Worm (Caenorhabditis elegans): ENCODE data around the gene spig-3.

Gene spig-3

DNA sequence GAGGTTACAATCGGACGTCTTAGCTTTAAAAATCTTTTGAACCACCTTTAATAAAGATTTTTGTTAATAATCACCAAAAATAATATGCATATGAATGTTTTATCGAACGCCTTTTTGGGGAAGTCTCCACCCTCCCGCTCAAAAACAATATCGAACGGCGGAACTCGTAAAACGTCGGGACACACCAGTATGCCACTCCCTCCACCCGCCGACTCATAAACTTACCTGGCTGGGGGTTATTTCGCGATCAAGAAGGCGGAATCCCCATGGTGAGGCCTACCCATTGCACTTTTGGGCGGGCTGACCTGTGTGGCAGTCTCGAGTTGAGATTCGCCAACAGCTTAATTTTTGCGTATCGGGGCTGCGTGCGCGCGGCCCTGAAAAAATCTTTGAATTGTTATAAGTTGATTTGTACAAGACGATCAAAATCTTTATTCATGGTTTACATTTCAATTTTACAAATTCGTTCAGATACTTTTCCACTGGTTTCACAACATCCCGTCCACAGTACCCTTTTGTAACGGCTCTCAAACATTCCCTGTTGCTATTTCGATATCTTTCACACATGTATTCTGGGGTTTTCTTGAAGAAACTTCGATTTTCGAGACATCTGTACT lies 32.0 kb downstream of the spig-3 start:
- TF ChIP-seq nhr-28 (tag; optimal IDR thresholded peaks at IDR 0.05) = no peak
- TF ChIP-seq snpc-4 (tag; optimal IDR thresholded peaks at IDR 0.05) = peak; percentile 1

DNA sequence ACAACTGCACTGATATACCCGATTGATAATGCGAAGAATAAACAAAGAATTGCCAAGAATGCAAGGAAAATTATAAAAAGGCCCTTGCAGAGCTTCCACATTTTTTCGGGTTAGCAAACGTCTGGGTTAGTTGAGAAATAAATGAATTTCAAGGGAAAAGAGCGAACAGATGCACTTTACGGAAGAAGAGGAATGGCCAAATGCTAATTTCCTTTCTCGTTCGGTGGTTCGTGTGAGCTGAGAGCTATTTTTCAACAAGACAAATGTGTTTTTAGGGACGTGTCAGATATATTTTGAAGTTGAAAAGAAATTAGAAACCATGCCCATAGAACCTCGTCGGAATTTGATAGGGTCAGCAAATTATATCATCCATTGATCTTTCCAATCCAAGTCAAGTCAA lies 38.6 kb downstream of the spig-3 start, which contains the start of gene F40G12.2:
TSS of gene F40G12.2 (minus strand) at position 101 of the 400 bp plus-strand sequence.
- TF ChIP-seq jun-1 (tag; optimal IDR thresholded peaks at IDR 0.05) (no peak), mdl-1 (tag; optimal IDR thresholded peaks at IDR 0.05) (no peak), aly-2 (tag; optimal IDR thresholded peaks at IDR 0.05) (no peak), snpc-4 (tag; optimal IDR thresholded peaks at IDR 0.05) (no peak), eor-1 (tag; optimal IDR thresholded peaks at IDR 0.05) (no peak), tbx-2 (tag; optimal IDR thresholded peaks at IDR 0.05) (no peak), nhr-76 (tag; optimal IDR thresholded peaks at IDR 0.05) (no peak), nhr-28 (tag; optimal IDR thresholded peaks at IDR 0.05) (no peak), sea-2 (GFP tag; optimal IDR thresholded peaks at IDR 0.05) (no peak), daf-12 (tag; optimal IDR thresholded peaks at IDR 0.05) (no peak), ceh-28 (tag; optimal IDR thresholded peaks at IDR 0.05) (no peak), pqm-1 (tag; optimal IDR thresholded peaks at IDR 0.05) (no peak), lin-39 (tag; optimal IDR thresholded peaks at IDR 0.05) (no peak), fos-1 (tag; optimal IDR thresholded peaks at IDR 0.05) (no peak), ceh-9 (tag; optimal IDR thresholded peaks at IDR 0.05) (no peak), fkh-2 (tag; optimal IDR thresholded peaks at IDR 0.05) (no peak), mml-1 (tag; optimal IDR thresholded peaks at IDR 0.05) (no peak), pha-4 (tag; optimal IDR thresholded peaks at IDR 0.05) (no peak), zag-1 (tag; optimal IDR thresholded peaks at IDR 0.05) (no peak), ZK546.5 (tag; optimal IDR thresholded peaks at IDR 0.05) (no peak)

DNA sequence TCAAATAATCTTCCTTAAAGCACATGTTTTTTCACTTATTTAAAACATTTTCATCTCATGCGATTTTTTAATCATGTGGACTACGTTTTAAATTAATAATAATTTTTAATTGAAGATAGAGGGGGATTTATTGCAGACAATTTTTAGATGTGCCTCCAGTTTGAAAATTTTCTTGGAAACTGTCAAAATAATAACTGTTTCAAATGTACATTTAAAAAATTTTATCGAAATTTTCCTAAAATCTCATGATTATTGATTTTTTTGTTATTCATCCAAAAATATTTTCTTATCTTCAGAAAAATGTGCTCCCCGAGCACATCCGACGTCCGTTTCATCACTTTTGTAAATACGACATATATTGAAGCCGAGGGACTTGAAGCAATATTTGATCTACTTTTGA lies 42.7 kb downstream of the spig-3 start, which contains the start of gene sre-8:
TSS of gene sre-8 (plus strand) at position 301 of the 400 bp plus-strand sequence.
- no peak for TF ChIP-seq unc-39 (tag; optimal IDR thresholded peaks at IDR 0.05)
- no peak for TF ChIP-seq fkh-2 (tag; optimal IDR thresholded peaks at IDR 0.05)
- no peak for TF ChIP-seq nhr-25 (tag; optimal IDR thresholded peaks at IDR 0.05)
- TF ChIP-seq ZK546.5 (tag; optimal IDR thresholded peaks at IDR 0.05) = no peak
- TF ChIP-seq nhr-23 (tag; optimal IDR thresholded peaks at IDR 0.05) = no peak
- no peak for TF ChIP-seq nhr-237 (tag; optimal IDR thresholded peaks at IDR 0.05)
- TF ChIP-seq zag-1 (tag; optimal IDR thresholded peaks at IDR 0.05) = no peak
- TF ChIP-seq nhr-67 (tag; optimal IDR thresholded peaks at IDR 0.05) = no peak

DNA sequence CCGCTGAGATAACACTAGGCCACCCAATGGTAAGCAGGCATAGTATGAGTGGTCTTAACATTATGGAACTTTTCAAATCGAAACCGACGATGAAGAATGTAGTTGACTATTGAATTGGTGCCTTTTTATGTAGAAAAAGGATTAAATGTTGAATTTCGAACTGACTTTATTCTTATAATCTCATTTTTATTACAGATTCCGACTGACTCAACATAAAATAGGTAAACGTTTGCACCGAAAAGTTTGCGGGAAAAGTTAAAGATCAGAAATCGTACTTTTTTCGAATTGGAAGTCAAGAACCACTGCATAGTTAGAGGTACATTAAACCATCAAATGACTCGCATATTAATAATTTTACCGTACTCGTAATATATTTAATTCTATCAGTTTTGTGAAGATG lies 45.2 kb downstream of the spig-3 start, which contains the start of gene K02E11.7:
TSS of gene K02E11.7 (minus strand) at position 101 of the 400 bp plus-strand sequence.
- TF ChIP-seq elt-3 (tag; optimal IDR thresholded peaks at IDR 0.05) = no peak

DNA sequence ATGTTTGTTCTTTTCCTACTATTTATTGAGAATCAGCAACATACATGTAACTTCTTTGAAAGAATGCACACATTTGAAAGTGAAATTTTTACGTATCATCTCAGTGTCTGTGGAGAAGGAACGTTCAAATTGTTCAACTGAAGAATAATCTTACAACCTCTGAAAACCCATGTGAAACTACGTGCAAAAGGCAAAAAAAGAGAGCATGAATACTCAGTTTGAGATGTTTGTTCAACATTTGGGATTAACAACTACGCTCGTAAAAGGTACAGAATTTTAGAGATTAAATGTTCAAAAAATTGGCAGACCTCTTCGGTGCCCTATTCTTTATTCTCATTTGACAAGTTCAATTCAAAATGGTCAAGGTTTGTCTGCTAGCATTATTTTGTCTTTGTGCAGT lies 47.4 kb downstream of the spig-3 start, which contains the start of gene K02E11.5:
TSS of gene K02E11.5 (plus strand) at position 301 of the 400 bp plus-strand sequence.
- TF ChIP-seq pha-4 (tag; optimal IDR thresholded peaks at IDR 0.05) = no peak
- TF ChIP-seq ZK546.5 (tag; optimal IDR thresholded peaks at IDR 0.05) = no peak
- no peak for TF ChIP-seq ceh-16 (tag; optimal IDR thresholded peaks at IDR 0.05)
- TF ChIP-seq lin-15B (tag; optimal IDR thresholded peaks at IDR 0.05) = no peak
- TF ChIP-seq nhr-11 (tag; optimal IDR thresholded peaks at IDR 0.05) = no peak
- no peak for TF ChIP-seq mdl-1 (tag; optimal IDR thresholded peaks at IDR 0.05)
- no peak for TF ChIP-seq jun-1 (tag; optimal IDR thresholded peaks at IDR 0.05)
- no peak for TF ChIP-seq egl-5 (tag; optimal IDR thresholded peaks at IDR 0.05)
- TF ChIP-seq fos-1 (tag; optimal IDR thresholded peaks at IDR 0.05) = no peak

Measured in whole organism, L3 larva.